Worm (Caenorhabditis elegans): ENCODE results near the gene ttr-17.
A peak's percentile ranks its signal among the peaks of the same experiment; 100 is the strongest.

The ttr-17 gene

ce11 chrIV:11067003-11067402 lies at the start of gene ttr-17:
ttr-17 (minus strand) TSS chrIV:11067026.
- TF ChIP-seq ceh-18 (tag; optimal IDR thresholded peaks at IDR 0.05), result peak; percentile 51
- TF ChIP-seq nfya-1 (tag; optimal IDR thresholded peaks at IDR 0.05), result no peak

- TF ChIP-seq T23F11.4 (GFP tag; optimal IDR thresholded peaks at IDR 0.05), result no peak
- no peak for TF ChIP-seq pat-9 (tag; optimal IDR thresholded peaks at IDR 0.05)
- no peak for TF ChIP-seq ceh-9 (tag; optimal IDR thresholded peaks at IDR 0.05)
- TF ChIP-seq pros-1 (tag; optimal IDR thresholded peaks at IDR 0.05), result no peak
- TF ChIP-seq ceh-48 (tag; optimal IDR thresholded peaks at IDR 0.05), result no peak
- no peak for TF ChIP-seq ceh-34 (tag; optimal IDR thresholded peaks at IDR 0.05)
- no peak for TF ChIP-seq pax-1 (tag; optimal IDR thresholded peaks at IDR 0.05)
- TF ChIP-seq ahr-1 (tag; optimal IDR thresholded peaks at IDR 0.05), result no peak
- no peak for TF ChIP-seq K02D7.2 (tag; optimal IDR thresholded peaks at IDR 0.05)
- TF ChIP-seq gmeb-2 (tag; optimal IDR thresholded peaks at IDR 0.05), result no peak
- TF ChIP-seq odd-2 (tag; optimal IDR thresholded peaks at IDR 0.05), result no peak
- TF ChIP-seq pha-2 (tag; optimal IDR thresholded peaks at IDR 0.05), result no peak
- TF ChIP-seq rnt-1 (tag; optimal IDR thresholded peaks at IDR 0.05), result no peak
- TF ChIP-seq fax-1 (tag; optimal IDR thresholded peaks at IDR 0.05), result no peak
- no peak for TF ChIP-seq pag-3 (tag; optimal IDR thresholded peaks at IDR 0.05; ENCODE audit: borderline replicate concordance)
- TF ChIP-seq dve-1 (tag; optimal IDR thresholded peaks at IDR 0.05), result no peak
These were observed 45.8 kb upstream of the ttr-17 start, which contains the start of gene clc-9 for ce11 chrIV:11112641-11113040. clc-9 (plus strand) TSS chrIV:11112941.

ce11 chrIV:11111898-11112297 lies 45.1 kb upstream of the ttr-17 start:
- no peak for TF ChIP-seq C38D4.7 (GFP tag; optimal IDR thresholded peaks at IDR 0.05)
- TF ChIP-seq gmeb-2 (tag; optimal IDR thresholded peaks at IDR 0.05), result no peak
- TF ChIP-seq fkh-10 (GFP tag; optimal IDR thresholded peaks at IDR 0.05), result no peak
- TF ChIP-seq lim-6 (tag; optimal IDR thresholded peaks at IDR 0.05), result no peak
- TF ChIP-seq mec-3 (tag; optimal IDR thresholded peaks at IDR 0.05; ENCODE audit: borderline replicate concordance), result no peak
- no peak for TF ChIP-seq ceh-45 (GFP tag; IDR thresholded peaks at IDR 0.05)
- TF ChIP-seq ceh-19 (GFP tag; optimal IDR thresholded peaks at IDR 0.05), result no peak
- TF ChIP-seq hlh-8 (tag; optimal IDR thresholded peaks at IDR 0.05), result no peak
- TF ChIP-seq ceh-2 (tag; optimal IDR thresholded peaks at IDR 0.05), result no peak
- TF ChIP-seq pax-1 (tag; optimal IDR thresholded peaks at IDR 0.05), result no peak
- TF ChIP-seq nhr-11 (tag; optimal IDR thresholded peaks at IDR 0.05), result no peak
- TF ChIP-seq fkh-6 (tag; optimal IDR thresholded peaks at IDR 0.05), result no peak
- TF ChIP-seq T23F11.4 (GFP tag; optimal IDR thresholded peaks at IDR 0.05), result no peak
- TF ChIP-seq hlh-30 (tag; optimal IDR thresholded peaks at IDR 0.05; ENCODE audit: insufficient read depth), result no peak
- no peak for TF ChIP-seq npax-4 (tag; optimal IDR thresholded peaks at IDR 0.05)
- TF ChIP-seq ahr-1 (tag; optimal IDR thresholded peaks at IDR 0.05), result no peak
- TF ChIP-seq ceh-24 (tag; optimal IDR thresholded peaks at IDR 0.05), result no peak

- TF ChIP-seq nfya-1 (tag; optimal IDR thresholded peaks at IDR 0.05) (peak; percentile 62), unc-55 (GFP tag; optimal IDR thresholded peaks at IDR 0.05) (peak; percentile 12), pha-2 (tag; optimal IDR thresholded peaks at IDR 0.05) (no peak), unc-42 (tag; optimal IDR thresholded peaks at IDR 0.05) (peak; percentile 72)
These were observed 44.3 kb upstream of the ttr-17 start, which contains the start of gene rps-5 for ce11 chrIV:11110995-11111619. rps-5 (minus strand) TSS chrIV:11111045.

DNA sequence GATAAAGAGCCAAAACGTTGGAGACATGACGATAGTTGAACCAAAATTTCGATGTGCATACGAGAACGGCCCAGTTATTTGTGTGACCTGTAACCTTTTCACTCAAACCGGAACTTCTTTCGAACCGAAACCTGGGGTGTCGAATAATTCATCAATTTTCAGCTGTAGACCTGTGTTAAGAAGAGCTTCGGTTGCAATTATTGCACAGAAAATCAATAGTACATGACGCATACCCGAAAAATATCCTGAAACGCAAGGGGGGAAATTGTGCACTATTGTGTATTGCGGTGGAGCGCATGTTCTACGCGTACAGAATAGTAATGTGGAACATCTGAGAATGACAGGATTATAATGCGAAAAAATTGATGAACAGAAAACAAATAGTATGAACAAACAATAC lies 42.9 kb upstream of the ttr-17 start, which contains the start of gene pigk-1:
Gene pigk-1, minus strand, starts transcription at position 248 of the 400 bp plus-strand sequence.
- TF ChIP-seq pqm-1 (tag; optimal IDR thresholded peaks at IDR 0.05) (no peak), ceh-30 (tag; optimal IDR thresholded peaks at IDR 0.05) (no peak), ceh-31 (tag; optimal IDR thresholded peaks at IDR 0.05) (no peak), ceh-6 (GFP tag; optimal IDR thresholded peaks at IDR 0.05) (no peak), F13H6.1 (tag; optimal IDR thresholded peaks at IDR 0.05) (no peak)

All from whole organism, late embryonic.